Worm (Caenorhabditis elegans): ENCODE data around the gene Y42H9AR.2.

ce11 chrIV:8113161-8113560 is 13.5 kb downstream of the Y42H9AR.2 start, which contains the start of gene Y42H9AR.1:
- TF ChIP-seq nhr-76 (tag; optimal IDR thresholded peaks at IDR 0.05) = no peak
- no peak for TF ChIP-seq lin-15B (tag; optimal IDR thresholded peaks at IDR 0.05)
- no peak for TF ChIP-seq nhr-77 (tag; optimal IDR thresholded peaks at IDR 0.05)
- TF ChIP-seq nhr-28 (tag; optimal IDR thresholded peaks at IDR 0.05) = no peak
- no peak for TF ChIP-seq R02D3.7 (tag; optimal IDR thresholded peaks at IDR 0.05)
- no peak for TF ChIP-seq elt-1 (tag; optimal IDR thresholded peaks at IDR 0.05)
